Worm (Caenorhabditis elegans): Measurements from ENCODE around the gene mxl-3.

Gene mxl-3

DNA sequence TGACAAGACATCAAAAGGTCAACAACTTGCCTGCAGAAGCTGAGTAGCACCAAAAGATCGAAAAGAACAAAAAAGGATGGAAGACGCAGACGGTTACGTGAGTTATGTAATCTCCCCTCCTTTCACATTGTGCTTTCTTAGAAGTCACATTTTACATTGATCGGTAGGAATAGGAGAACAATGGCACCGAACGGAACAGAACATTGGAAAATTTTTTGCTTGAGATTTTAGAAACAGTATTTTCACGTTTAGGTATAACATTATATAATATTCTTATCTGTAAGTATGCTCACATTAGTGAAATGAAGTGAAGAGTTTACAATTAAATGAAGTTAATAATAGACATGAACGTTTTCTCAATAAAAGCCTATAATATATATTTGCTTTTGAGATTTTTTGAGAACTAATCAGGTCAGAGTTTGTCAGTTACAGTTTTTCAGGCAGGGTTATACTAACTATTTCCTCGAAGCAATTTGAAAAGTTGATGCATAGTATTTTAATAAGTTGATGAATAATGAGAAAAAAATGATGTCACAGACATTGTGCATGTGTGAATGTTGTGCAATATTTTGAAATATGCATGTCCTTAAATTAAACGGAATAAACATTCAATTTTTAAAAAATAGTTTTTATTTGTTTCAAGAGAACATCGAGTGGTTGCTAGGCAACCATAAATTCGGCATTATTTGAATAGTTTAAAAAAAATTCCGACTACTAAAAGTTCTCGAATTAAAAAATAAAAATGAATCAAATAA, 30.6 kb upstream of the mxl-3 start:
- TF ChIP-seq lag-1 (GFP tag; IDR thresholded peaks at IDR 0.05): no peak
- TF ChIP-seq pha-4 (tag; optimal IDR thresholded peaks at IDR 0.05): no peak
- TF ChIP-seq madf-8 (GFP tag; conservative IDR thresholded peaks at IDR 0.05): no peak
- no peak for TF ChIP-seq egrh-3 (GFP tag; IDR thresholded peaks at IDR 0.05)
- no peak for TF ChIP-seq lir-1 (GFP tag; conservative IDR thresholded peaks at IDR 0.05)
- no peak for TF ChIP-seq nhr-80 (tag; optimal IDR thresholded peaks at IDR 0.05)
- TF ChIP-seq atf-7 (tag; optimal IDR thresholded peaks at IDR 0.05): no peak
- no peak for TF ChIP-seq ceh-91 (GFP tag; IDR thresholded peaks at IDR 0.05)
- TF ChIP-seq attf-3 (GFP tag; conservative IDR thresholded peaks at IDR 0.05): no peak
- TF ChIP-seq sptf-2 (GFP tag; optimal IDR thresholded peaks at IDR 0.05): no peak
- no peak for TF ChIP-seq madf-6 (GFP tag; IDR thresholded peaks at IDR 0.05)
- no peak for TF ChIP-seq nhr-27 (tag; optimal IDR thresholded peaks at IDR 0.05)
- no peak for TF ChIP-seq ama-1 (optimal IDR thresholded peaks at IDR 0.05)
- no peak for TF ChIP-seq ama-1 (GFP tag; optimal IDR thresholded peaks at IDR 0.05)
- no peak for TF ChIP-seq nhr-90 (tag; optimal IDR thresholded peaks at IDR 0.05)
- no peak for TF ChIP-seq K11D2.4 (GFP tag; IDR thresholded peaks at IDR 0.05)

DNA sequence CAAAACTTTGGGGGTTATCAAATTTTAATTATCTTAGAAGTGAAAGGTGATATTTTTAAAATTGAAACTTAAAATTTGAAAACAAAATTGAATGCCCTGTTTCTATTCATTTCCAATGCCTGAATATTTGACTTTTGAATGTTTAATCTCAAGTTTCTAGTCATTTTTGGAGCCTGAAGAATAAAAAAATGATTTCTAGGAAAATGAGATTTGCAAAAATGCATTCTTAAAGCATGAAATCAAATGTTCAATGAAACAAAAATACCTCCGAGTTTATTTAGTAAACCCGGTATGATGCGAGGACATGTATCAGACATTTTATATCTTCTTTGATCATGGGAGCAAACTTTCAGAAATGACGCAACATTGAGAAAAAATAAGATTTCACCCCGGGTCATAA, 28.5 kb upstream of the mxl-3 start:
- no peak for TF ChIP-seq K11D2.4 (GFP tag; IDR thresholded peaks at IDR 0.05)
- no peak for TF ChIP-seq lin-54 (GFP tag; optimal IDR thresholded peaks at IDR 0.05)
- TF ChIP-seq F37B4.10 (GFP tag; IDR thresholded peaks at IDR 0.05): no peak
- no peak for TF ChIP-seq lsy-27 (tag; optimal IDR thresholded peaks at IDR 0.05; ENCODE audit: borderline replicate concordance, insufficient read depth)
- TF ChIP-seq snpc-4 (GFP tag; optimal IDR thresholded peaks at IDR 0.05): no peak
- no peak for TF ChIP-seq snpc-4 (tag; optimal IDR thresholded peaks at IDR 0.05)

DNA sequence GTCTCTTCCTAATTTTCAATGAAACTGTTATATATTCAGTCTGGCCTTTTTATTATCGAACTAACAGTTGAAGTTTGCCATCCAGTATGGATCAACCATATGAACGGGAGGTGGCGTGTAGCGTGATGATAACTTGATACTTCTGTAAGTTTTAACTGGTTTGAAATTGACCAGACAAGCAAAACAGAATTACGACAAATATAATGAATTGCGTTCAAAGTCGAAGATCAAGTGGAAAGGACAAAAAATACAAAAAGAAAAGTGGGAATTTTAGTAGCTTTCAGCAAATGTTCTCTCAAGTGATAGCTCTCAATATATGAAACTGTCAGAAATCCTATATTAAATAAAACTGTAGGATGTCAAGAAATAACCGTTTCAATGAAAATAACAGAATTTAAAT, 26.2 kb upstream of the mxl-3 start, which contains the start of the genes C49F8.14 and gem-1:
Gene C49F8.14, minus strand, starts transcription at position 99 of the 400 bp plus-strand sequence.
Gene gem-1, minus strand, starts transcription at position 142 of the 400 bp plus-strand sequence.
- TF ChIP-seq F39B2.1 (GFP tag; IDR thresholded peaks at IDR 0.05): no peak
- no peak for TF ChIP-seq F22D6.2 (tag; optimal IDR thresholded peaks at IDR 0.05)
- no peak for TF ChIP-seq egl-44 (GFP tag; IDR thresholded peaks at IDR 0.05)
- TF ChIP-seq die-1 (tag; optimal IDR thresholded peaks at IDR 0.05): no peak
- TF ChIP-seq snpc-4 (GFP tag; optimal IDR thresholded peaks at IDR 0.05): no peak
- no peak for TF ChIP-seq snpc-4 (tag; optimal IDR thresholded peaks at IDR 0.05)
- no peak for TF ChIP-seq rec-8 (tag; optimal IDR thresholded peaks at IDR 0.05)
- no peak for TF ChIP-seq pha-4 (tag; optimal IDR thresholded peaks at IDR 0.05)
- no peak for TF ChIP-seq fkh-3 (tag; optimal IDR thresholded peaks at IDR 0.05)
- TF ChIP-seq Y56A3A.18 (GFP tag; IDR thresholded peaks at IDR 0.05): no peak
- TF ChIP-seq efl-1 (GFP tag; optimal IDR thresholded peaks at IDR 0.05): no peak
- TF ChIP-seq nfya-1 (tag; optimal IDR thresholded peaks at IDR 0.05; ENCODE audit: borderline replicate concordance, insufficient read depth): no peak
- no peak for TF ChIP-seq mxl-1 (tag; optimal IDR thresholded peaks at IDR 0.05)
- TF ChIP-seq K12H6.12 (tag; optimal IDR thresholded peaks at IDR 0.05): no peak
- TF ChIP-seq snpc-1.1 (tag; optimal IDR thresholded peaks at IDR 0.05; ENCODE audit: insufficient read depth): no peak
- TF ChIP-seq hsf-1 (GFP tag; IDR thresholded peaks at IDR 0.05): no peak
- TF ChIP-seq nfya-2 (GFP tag; IDR thresholded peaks at IDR 0.05): no peak

Measured in whole organism, young adult.